Worm (Caenorhabditis elegans) whole organism, young adult: ENCODE results near the gene algn-9.

Experiments
- B0035.1 ChIP-seq: sonication (generic microtip); optimal IDR thresholded peaks from 2 replicates; lab custom pipeline; 2016; ENCODE audit warnings: missing genetic modification characterization, mild to moderate bottlenecking, missing compliant biosample characterization, missing genotype, missing genetic modification reagents
- B0261.1 ChIP-seq: sonication (generic microtip); optimal IDR thresholded peaks from 2 replicates; lab custom pipeline; 2016; ENCODE audit warnings: mild to moderate bottlenecking, missing genetic modification characterization, moderate library complexity, missing compliant biosample characterization
- C17E4.6 ChIP-seq: fragments of 200-800 bp; sonication (Bioruptor generic); IDR thresholded peaks from 2 replicates; pipeline ENCODE4 v1.3.6; 2022; ENCODE audit warnings: missing genetic modification reagents, missing genetic modification characterization, missing compliant biosample characterization
- F10E7.11 ChIP-seq: sonication (generic microtip); optimal IDR thresholded peaks from 2 replicates; lab custom pipeline; 2017; ENCODE audit warnings: mild to moderate bottlenecking, missing genetic modification characterization, moderate library complexity, missing compliant biosample characterization
- F22D6.2 ChIP-seq: sonication (generic microtip); optimal IDR thresholded peaks from 2 replicates; lab custom pipeline; 2016; ENCODE audit warnings: mild to moderate bottlenecking, missing genetic modification characterization, missing compliant biosample characterization
- K12H6.12 ChIP-seq: fragments of 200-800 bp; sonication (Bioruptor generic); optimal IDR thresholded peaks from 2 replicates; lab custom pipeline; 2018; ENCODE audit warnings: mild to moderate bottlenecking, missing genetic modification characterization, missing compliant biosample characterization
- T07F8.4 ChIP-seq: sonication (generic microtip); optimal IDR thresholded peaks from 2 replicates; lab custom pipeline; 2016; ENCODE audit warnings: mild to moderate bottlenecking, missing genetic modification characterization, moderate library complexity, missing compliant biosample characterization
- Y53G8AR.9 ChIP-seq: fragments of 200-800 bp; sonication (Bioruptor generic); conservative IDR thresholded peaks from 2 replicates; pipeline ENCODE4 v1.3.6; 2022; ENCODE audit warnings: missing genetic modification reagents, missing genetic modification characterization, missing compliant biosample characterization
- Y56A3A.18 ChIP-seq: fragments of 200-800 bp; sonication (Bioruptor generic); IDR thresholded peaks from 2 replicates; pipeline ENCODE4 v1.3.6; 2022; ENCODE audit warnings: missing genetic modification reagents, missing genetic modification characterization, missing compliant biosample characterization
- akir-1 ChIP-seq: fragments of 200-800 bp; sonication (Bioruptor generic); optimal IDR thresholded peaks from 2 replicates; lab custom pipeline; 2018; ENCODE audit warnings: mild to moderate bottlenecking, missing genetic modification characterization, moderate library complexity, missing compliant biosample characterization
- aptf-2 ChIP-seq: fragments of 200-800 bp; sonication (Bioruptor generic); conservative IDR thresholded peaks from 2 replicates; pipeline ENCODE4 v1.3.6; 2022; ENCODE audit warnings: missing genetic modification reagents, missing genetic modification characterization, missing compliant biosample characterization
- aptf-3 ChIP-seq: fragments of 200-800 bp; sonication (Bioruptor generic); IDR thresholded peaks from 2 replicates; pipeline ENCODE4 v1.3.6; 2022; ENCODE audit warnings: missing genetic modification characterization, missing compliant biosample characterization
- athp-1 ChIP-seq: sonication (generic microtip); optimal IDR thresholded peaks from 2 replicates; lab custom pipeline; 2017; ENCODE audit warnings: mild to moderate bottlenecking, missing genetic modification characterization, missing compliant biosample characterization
- attf-5 ChIP-seq: fragments of 200-800 bp; sonication (Bioruptor generic); optimal IDR thresholded peaks from 2 replicates; lab custom pipeline; 2018; ENCODE audit warnings: mild to moderate bottlenecking, missing genetic modification characterization, missing compliant biosample characterization
- ceh-100 ChIP-seq: fragments of 200-800 bp; sonication (Bioruptor generic); IDR thresholded peaks from 2 replicates; pipeline ENCODE4 v1.3.6; 2022; ENCODE audit warnings: missing genetic modification reagents, missing genetic modification characterization, missing compliant biosample characterization
- ceh-27 ChIP-seq: fragments of 200-800 bp; sonication (Bioruptor generic); optimal IDR thresholded peaks from 2 replicates; lab custom pipeline; 2018; ENCODE audit warnings: mild to moderate bottlenecking, missing genetic modification characterization, moderate library complexity, missing compliant biosample characterization
- ceh-79 ChIP-seq: sonication (generic microtip); optimal IDR thresholded peaks from 2 replicates; lab custom pipeline; 2017; ENCODE audit warnings: mild to moderate bottlenecking, missing genetic modification characterization, missing compliant biosample characterization
- dox-1 ChIP-seq: fragments of 200-800 bp; sonication (Bioruptor generic); IDR thresholded peaks from 2 replicates; pipeline ENCODE4 v1.3.6; 2022; ENCODE audit warnings: missing genetic modification reagents, missing genetic modification characterization, missing compliant biosample characterization
- dpff-1 ChIP-seq: sonication (generic microtip); optimal IDR thresholded peaks from 2 replicates; lab custom pipeline; 2017; ENCODE audit warnings: mild to moderate bottlenecking, missing genetic modification characterization, missing compliant biosample characterization
- hmg-1.2 ChIP-seq: fragments of 200-800 bp; sonication (Bioruptor generic); IDR thresholded peaks from 2 replicates; pipeline ENCODE4 v1.3.6; 2022; ENCODE audit warnings: missing genetic modification reagents, missing genetic modification characterization, missing compliant biosample characterization
- hmg-20 ChIP-seq: fragments of 200-800 bp; sonication (Bioruptor generic); IDR thresholded peaks from 2 replicates; pipeline ENCODE4 v1.3.6; 2022; ENCODE audit warnings: missing genetic modification reagents, missing genetic modification characterization, missing compliant biosample characterization
- hsf-1 ChIP-seq: fragments of 200-800 bp; sonication (Bioruptor generic); IDR thresholded peaks from 2 replicates; pipeline ENCODE4 v1.3.6; 2022; ENCODE audit warnings: missing genetic modification reagents, missing genetic modification characterization, missing compliant biosample characterization
- lag-1 ChIP-seq: fragments of 200-800 bp; sonication (Bioruptor generic); IDR thresholded peaks from 2 replicates; pipeline ENCODE4 v1.3.6; 2022; ENCODE audit warnings: missing genetic modification reagents, missing genetic modification characterization, missing compliant biosample characterization
- lin-26 ChIP-seq: fragments of 200-800 bp; sonication (Bioruptor generic); IDR thresholded peaks from 2 replicates; pipeline ENCODE4 v1.3.6; 2022; ENCODE audit warnings: missing genetic modification reagents, missing genetic modification characterization, missing compliant biosample characterization
- lin-35 ChIP-seq, 3 experiments: fragments of 150-350 bp in 2 of 3; sonication (generic microtip) in 1 of 3; optimal IDR thresholded peaks; 2 replicates each; lab custom pipeline; 2014 to 2018; ENCODE audit warnings: missing biosample characterization in 3 of 3, missing genetic modification characterization in 3 of 3, missing genetic modification reagents in 3 of 3
- lin-54 ChIP-seq: fragments of 200-800 bp; sonication (Bioruptor generic); optimal IDR thresholded peaks from 2 replicates; lab custom pipeline; 2018; ENCODE audit warnings: mild to moderate bottlenecking, missing genetic modification characterization, missing compliant biosample characterization
- lsl-1 ChIP-seq: fragments of 200-800 bp; sonication (Bioruptor generic); optimal IDR thresholded peaks from 2 replicates; lab custom pipeline; 2018; ENCODE audit warnings: mild to moderate bottlenecking, missing genetic modification characterization, moderate library complexity, missing compliant biosample characterization
- lsy-27 ChIP-seq: sonication (generic microtip); optimal IDR thresholded peaks from 2 replicates; lab custom pipeline; 2017; ENCODE audit warnings: missing genetic modification characterization, mild to moderate bottlenecking, missing compliant biosample characterization, antibody characterized with exemption, missing genotype, borderline replicate concordance; ENCODE audit not compliant: insufficient read depth
- madf-10 ChIP-seq: sonication (generic microtip); optimal IDR thresholded peaks from 2 replicates; lab custom pipeline; 2016; ENCODE audit warnings: mild to moderate bottlenecking, missing genetic modification characterization, missing compliant biosample characterization
- madf-3 ChIP-seq: fragments of 200-800 bp; sonication (Bioruptor generic); IDR thresholded peaks from 2 replicates; pipeline ENCODE4 v1.3.6; 2022; ENCODE audit warnings: missing genetic modification reagents, missing genetic modification characterization, missing compliant biosample characterization
- madf-6 ChIP-seq: fragments of 200-800 bp; sonication (Bioruptor generic); IDR thresholded peaks from 2 replicates; pipeline ENCODE4 v1.3.6; 2022; ENCODE audit warnings: missing genetic modification reagents, missing genetic modification characterization, missing compliant biosample characterization
- mes-4 ChIP-seq: sonication (generic microtip); optimal IDR thresholded peaks from 2 replicates; lab custom pipeline; 2016; ENCODE audit warnings: missing genotype, missing genetic modification characterization, missing compliant biosample characterization
- nfyb-1 ChIP-seq: fragments of 200-800 bp; sonication (Bioruptor generic); IDR thresholded peaks from 2 replicates; pipeline ENCODE4 v1.3.6; 2022; ENCODE audit warnings: missing genetic modification reagents, missing genetic modification characterization, missing compliant biosample characterization
- nhr-120 ChIP-seq: fragments of 200-800 bp; sonication (Bioruptor generic); IDR thresholded peaks from 2 replicates; pipeline ENCODE4 v1.3.6; 2022; ENCODE audit warnings: missing genetic modification characterization, missing compliant biosample characterization
- nhr-90 ChIP-seq: sonication (generic microtip); optimal IDR thresholded peaks from 2 replicates; lab custom pipeline; 2016; ENCODE audit warnings: missing genotype, mild to moderate bottlenecking, missing genetic modification characterization, missing compliant biosample characterization
- pbrm-1 ChIP-seq: fragments of 200-800 bp; sonication (Bioruptor generic); IDR thresholded peaks from 2 replicates; pipeline ENCODE4 v1.3.6; 2022; ENCODE audit warnings: missing genetic modification reagents, missing genetic modification characterization, missing compliant biosample characterization
- repo-1 ChIP-seq: sonication (generic microtip); optimal IDR thresholded peaks from 2 replicates; lab custom pipeline; 2017; ENCODE audit warnings: mild to moderate bottlenecking, missing genetic modification characterization, missing compliant biosample characterization
- sdz-38 ChIP-seq: sonication (generic microtip); optimal IDR thresholded peaks from 2 replicates; lab custom pipeline; 2016; ENCODE audit warnings: missing genotype, missing genetic modification characterization, missing compliant biosample characterization
- snpc-3.4 ChIP-seq: sonication (generic microtip); optimal IDR thresholded peaks from 2 replicates; lab custom pipeline; 2017; ENCODE audit warnings: missing genetic modification characterization, mild to moderate bottlenecking, missing compliant biosample characterization, antibody characterized with exemption, moderate library complexity, missing genotype, missing genetic modification reagents
- snpc-4 ChIP-seq, 5 experiments: fragments of 150-350 bp in 1 of 5; sonication (generic microtip) in 4 of 5; optimal IDR thresholded peaks; 2 replicates each; lab custom pipeline; 2014 to 2018; ENCODE audit warnings: missing genetic modification characterization in 5 of 5, missing biosample characterization in 3 of 5, antibody characterized with exemption in 2 of 5, mild to moderate bottlenecking in 2 of 5, missing compliant biosample characterization in 2 of 5, missing genotype in 2 of 5, moderate library complexity in 2 of 5, missing genetic modification reagents in 1 of 5
- somi-1 ChIP-seq: fragments of 200-800 bp; sonication (Bioruptor generic); optimal IDR thresholded peaks from 2 replicates; lab custom pipeline; 2018; ENCODE audit warnings: mild to moderate bottlenecking, missing genetic modification characterization, missing compliant biosample characterization
- tbp1 ChIP-seq: fragments of 200-800 bp; sonication (Bioruptor generic); optimal IDR thresholded peaks from 2 replicates; lab custom pipeline; 2018; ENCODE audit warnings: mild to moderate bottlenecking, missing genetic modification characterization, missing compliant biosample characterization
- tbx-9 ChIP-seq: sonication (generic microtip); optimal IDR thresholded peaks from 2 replicates; lab custom pipeline; 2016; ENCODE audit warnings: borderline replicate concordance, missing genetic modification characterization, inconsistent platforms, missing compliant biosample characterization
- tlf-1 ChIP-seq: fragments of 200-800 bp; sonication (Bioruptor generic); optimal IDR thresholded peaks from 2 replicates; lab custom pipeline; 2018; ENCODE audit warnings: mild to moderate bottlenecking, missing genetic modification characterization, missing compliant biosample characterization
- zfh-2 ChIP-seq: fragments of 200-800 bp; sonication (Bioruptor generic); conservative IDR thresholded peaks from 2 replicates; pipeline ENCODE4 v1.3.6; 2022; ENCODE audit warnings: missing genetic modification reagents, missing genetic modification characterization, missing compliant biosample characterization
- ztf-22 ChIP-seq: fragments of 200-800 bp; sonication (Bioruptor generic); optimal IDR thresholded peaks from 2 replicates; lab custom pipeline; 2018; ENCODE audit warnings: mild to moderate bottlenecking, missing genetic modification characterization, moderate library complexity, missing compliant biosample characterization

algn-9 gene

ce11 chrII:10551985-10552736, 32.0 kb upstream of the algn-9 start (continued):
- peak; percentile 76 for TF ChIP-seq F22D6.2 (tag; lab: Kevin White, UChicago)
- TF ChIP-seq nhr-120 (GFP tag; lab: Robert Waterston, UW), result no peak
- TF ChIP-seq somi-1, result peak; percentile 87
- peak; percentile 22 for TF ChIP-seq B0035.1
- no peak for TF ChIP-seq akir-1 (GFP tag; lab: Kevin White, UChicago)
- peak; percentile 60; the same call in 1 of the 2 replicates for TF ChIP-seq lin-26
- TF ChIP-seq K12H6.12, result peak; percentile 90
- 0 out of 2 replicates have a peak, but pooled peaks have one; percentile 12 for TF ChIP-seq Y53G8AR.9 (GFP tag; lab: Robert Waterston, UW)
- no peak for TF ChIP-seq ceh-100 (GFP tag; lab: Robert Waterston, UW)
- TF ChIP-seq tbx-9, result no peak
- TF ChIP-seq athp-1, result peak; percentile 69
- no peak for TF ChIP-seq lsy-27 (tag; lab: Kevin White, UChicago)
- peak; percentile 45; the same call in 1 of the 2 replicates for TF ChIP-seq pbrm-1 (GFP tag; lab: Robert Waterston, UW)
- TF ChIP-seq dox-1, result peak; percentile 72
- TF ChIP-seq tbp1 (GFP tag; lab: Kevin White, UChicago), result peak; percentile 52
- TF ChIP-seq attf-5, result peak; percentile 77
- no peak for TF ChIP-seq aptf-2 (GFP tag; lab: Robert Waterston, UW)
- TF ChIP-seq lag-1 (GFP tag; lab: Robert Waterston, UW), result no peak
- TF ChIP-seq ceh-79 (tag; lab: Kevin White, UChicago), result peak; percentile 75
- no peak for TF ChIP-seq hsf-1 (GFP tag; lab: Robert Waterston, UW)
- no peak for TF ChIP-seq dpff-1
- no peak for TF ChIP-seq C17E4.6
- TF ChIP-seq T07F8.4 (tag; lab: Kevin White, UChicago), result peak; percentile 34
- TF ChIP-seq F10E7.11, result peak; percentile 66
- TF ChIP-seq snpc-3.4 (tag; lab: Kevin White, UChicago), result no peak
- no peak for TF ChIP-seq snpc-4 (GFP tag; optimal IDR thresholded peaks at IDR 0.05; lab: Kevin White, UChicago)
- TF ChIP-seq snpc-4 (tag; optimal IDR thresholded peaks at IDR 0.05; lab: Kevin White, UChicago), result peak in 3 of 4 experiments; percentile 16 to 53 (median 52)
- TF ChIP-seq aptf-3 (GFP tag; lab: Robert Waterston, UW), result no peak
- TF ChIP-seq zfh-2 (GFP tag; lab: Robert Waterston, UW), result peak; percentile 71
- peak; percentile 50 for TF ChIP-seq ztf-22
- TF ChIP-seq ceh-27 (GFP tag; lab: Kevin White, UChicago), result peak; percentile 82
- peak; percentile 67 for TF ChIP-seq madf-10 (tag; lab: Kevin White, UChicago)
- TF ChIP-seq lin-35 (GFP tag; optimal IDR thresholded peaks at IDR 0.05; lab: Kevin White, UChicago), result peak in 1 of 3 experiments; percentile 87
- peak; percentile 68 for TF ChIP-seq tlf-1 (GFP tag; lab: Kevin White, UChicago)
- TF ChIP-seq hmg-20 (GFP tag; lab: Robert Waterston, UW), result 0 out of 2 replicates have a peak, but pooled peaks have one; percentile 14
- TF ChIP-seq Y56A3A.18 (GFP tag; lab: Robert Waterston, UW), result no peak
- peak; percentile 73 for TF ChIP-seq nhr-90
- TF ChIP-seq sdz-38 (tag; lab: Kevin White, UChicago), result no peak
- TF ChIP-seq lin-54 (GFP tag; lab: Kevin White, UChicago), result peak; percentile 47
- peak; percentile 88 for TF ChIP-seq nfyb-1 (GFP tag; lab: Robert Waterston, UW)
- TF ChIP-seq repo-1, result no peak
- no peak for TF ChIP-seq madf-6
- peak; percentile 87 for TF ChIP-seq hmg-1.2 (GFP tag; lab: Robert Waterston, UW)
- peak; percentile 81 for TF ChIP-seq madf-3 (GFP tag; lab: Robert Waterston, UW)
- no peak for TF ChIP-seq lsl-1
- no peak for TF ChIP-seq mes-4 (tag; lab: Kevin White, UChicago)
- no peak for TF ChIP-seq B0261.1 (tag; lab: Kevin White, UChicago)
